Fruit fly (Drosophila melanogaster) whole organism, embryonic: ENCODE results near the gene CG8191.

ENCODE experiments used
- B-H2 ChIP-seq: fragments of 200-800 bp; sonication (Bioruptor generic); optimal IDR thresholded peaks from 2 replicates; lab custom pipeline; 2018; ENCODE audit warnings: missing biosample characterization, mild to moderate bottlenecking, missing genetic modification characterization
- CG1024 ChIP-seq: fragments of 200-800 bp; sonication (Bioruptor generic); IDR thresholded peaks from 2 replicates; pipeline ENCODE4 v1.3.6; 2022; ENCODE audit warnings: missing biosample characterization, missing genetic modification characterization
- CG10274 ChIP-seq: fragments of 200-800 bp; sonication (Bioruptor generic); optimal IDR thresholded peaks from 3 replicates; lab custom pipeline; 2017; ENCODE audit warnings: missing biosample characterization, mild to moderate bottlenecking, missing genetic modification characterization
- CG10959 ChIP-seq: fragments of 200-800 bp; sonication (Bioruptor generic); IDR thresholded peaks from 2 replicates; pipeline ENCODE4 v1.3.6; 2022; ENCODE audit warnings: missing biosample characterization, missing genetic modification characterization
- CG10979 ChIP-seq: fragments of 200-800 bp; sonication (Bioruptor generic); optimal IDR thresholded peaks from 2 replicates; lab custom pipeline; 2018; ENCODE audit warnings: missing biosample characterization, mild to moderate bottlenecking, missing genetic modification characterization, moderate library complexity
- CG11247 ChIP-seq: fragments of 200-800 bp; sonication (Bioruptor generic); IDR thresholded peaks from 2 replicates; pipeline ENCODE4 v1.3.6; 2022; ENCODE audit warnings: missing biosample characterization, missing genetic modification characterization
- CG12236 ChIP-seq: fragments of 200-800 bp; sonication (Bioruptor generic); optimal IDR thresholded peaks from 2 replicates; lab custom pipeline; 2016; ENCODE audit warnings: missing biosample characterization, missing genetic modification characterization
- CG12744 ChIP-seq: fragments of 200-800 bp; sonication (Bioruptor generic); optimal IDR thresholded peaks from 2 replicates; lab custom pipeline; 2016; ENCODE audit warnings: missing biosample characterization, missing genetic modification characterization
- CG14441 ChIP-seq: fragments of 200-800 bp; sonication (Bioruptor generic); IDR thresholded peaks from 2 replicates; pipeline ENCODE4 v1.3.6; 2022; ENCODE audit warnings: missing biosample characterization, missing genetic modification characterization
- CG15479 ChIP-seq: fragments of 200-800 bp; sonication (Bioruptor generic); optimal IDR thresholded peaks from 3 replicates; lab custom pipeline; 2019; ENCODE audit warnings: missing biosample characterization, mild to moderate bottlenecking, missing genetic modification characterization, moderate library complexity
- CG16813 ChIP-seq: fragments of 200-800 bp; sonication (Bioruptor generic); IDR thresholded peaks from 3 replicates; pipeline ENCODE4 v1.3.6; 2022; ENCODE audit warnings: missing biosample characterization, missing genetic modification characterization; ENCODE audit not compliant: partially characterized antibody
- CG17385 ChIP-seq: fragments of 200-800 bp; sonication (Bioruptor generic); optimal IDR thresholded peaks from 3 replicates; lab custom pipeline; 2018; ENCODE audit warnings: missing biosample characterization, mild to moderate bottlenecking, missing genetic modification characterization
- CG17829 ChIP-seq: fragments of 200-800 bp; optimal IDR thresholded peaks from 2 replicates; lab custom pipeline; 2019; ENCODE audit warnings: missing biosample characterization, mild to moderate bottlenecking, missing genetic modification characterization, moderate library complexity
- CG18619 ChIP-seq: fragments of 200-800 bp; sonication (Bioruptor generic); optimal IDR thresholded peaks from 3 replicates; lab custom pipeline; 2017; ENCODE audit warnings: missing biosample characterization, mild to moderate bottlenecking, missing genetic modification characterization
- CG2678 ChIP-seq: fragments of 200-800 bp; sonication (Bioruptor generic); optimal IDR thresholded peaks from 3 replicates; lab custom pipeline; 2019; ENCODE audit warnings: missing biosample characterization, mild to moderate bottlenecking, missing genetic modification characterization, moderate library complexity
- CG33213 ChIP-seq: fragments of 200-800 bp; sonication (Bioruptor generic); optimal IDR thresholded peaks from 3 replicates; lab custom pipeline; 2016; ENCODE audit warnings: missing biosample characterization, missing genetic modification characterization
- CG34376 ChIP-seq: fragments of 200-800 bp; sonication (Bioruptor generic); optimal IDR thresholded peaks from 2 replicates; lab custom pipeline; 2018; ENCODE audit warnings: missing biosample characterization, mild to moderate bottlenecking, missing genetic modification characterization
- CG34422 ChIP-seq: fragments of 200-800 bp; sonication (Bioruptor generic); IDR thresholded peaks from 3 replicates; pipeline ENCODE4 v1.3.6; 2022; ENCODE audit warnings: missing biosample characterization, missing genetic modification characterization
- CG3847 ChIP-seq: fragments of 200-800 bp; sonication (Bioruptor generic); IDR thresholded peaks from 2 replicates; pipeline ENCODE4 v1.3.6; 2022; ENCODE audit warnings: missing biosample characterization, missing genetic modification characterization
- CG4820 ChIP-seq: fragments of 200-800 bp; sonication (Bioruptor generic); optimal IDR thresholded peaks from 3 replicates; lab custom pipeline; 2016; ENCODE audit warnings: missing biosample characterization, missing genetic modification characterization
- CG8478 ChIP-seq: fragments of >200 bp; optimal IDR thresholded peaks from 2 replicates; lab custom pipeline; 2018
- CG9437 ChIP-seq: fragments of 200-800 bp; sonication (Bioruptor generic); optimal IDR thresholded peaks from 2 replicates; lab custom pipeline; 2018; ENCODE audit warnings: missing biosample characterization, mild to moderate bottlenecking, missing genetic modification characterization
- CG9876 ChIP-seq: fragments of 200-800 bp; sonication (Bioruptor generic); optimal IDR thresholded peaks from 2 replicates; lab custom pipeline; 2016; ENCODE audit warnings: missing biosample characterization, missing genetic modification characterization
- Camta ChIP-seq: fragments of 200-800 bp; sonication (Bioruptor generic); optimal IDR thresholded peaks from 2 replicates; lab custom pipeline; 2016; ENCODE audit warnings: missing biosample characterization, missing genetic modification characterization
- CrebB ChIP-seq: fragments of 200-800 bp; sonication (Bioruptor generic); optimal IDR thresholded peaks from 3 replicates; lab custom pipeline; 2018; ENCODE audit warnings: missing biosample characterization, mild to moderate bottlenecking, missing genetic modification characterization
- D ChIP-seq, 2 experiments: fragments of 200-800 bp in 1 of 2; fragments of >200 bp in 1 of 2; sonication (Bioruptor generic) in 1 of 2; optimal IDR thresholded peaks; 2 replicates in 1 of 2; 3 replicates in 1 of 2; lab custom pipeline; 2017; ENCODE audit warnings: mild to moderate bottlenecking in 1 of 2, missing biosample characterization in 1 of 2, missing genetic modification characterization in 1 of 2, missing genetic modification reagents in 1 of 2
- Deaf1 ChIP-seq: fragments of 200-800 bp; optimal IDR thresholded peaks from 3 replicates; lab custom pipeline; 2019; ENCODE audit warnings: missing biosample characterization, mild to moderate bottlenecking, missing genetic modification characterization, moderate library complexity
- Dek ChIP-seq: fragments of 200-800 bp; sonication (Bioruptor generic); optimal IDR thresholded peaks from 3 replicates; lab custom pipeline; 2019; ENCODE audit warnings: missing biosample characterization, mild to moderate bottlenecking, missing genetic modification characterization, moderate library complexity
- Fer2 ChIP-seq: fragments of 200-800 bp; sonication (Bioruptor generic); optimal IDR thresholded peaks from 2 replicates; lab custom pipeline; 2018; ENCODE audit warnings: missing biosample characterization, mild to moderate bottlenecking, missing genetic modification characterization, moderate library complexity
- Mad ChIP-seq: fragments of 200-800 bp; sonication (Bioruptor generic); optimal IDR thresholded peaks from 2 replicates; lab custom pipeline; 2016; ENCODE audit warnings: missing biosample characterization, missing genetic modification characterization
- Meics ChIP-seq: fragments of 200-800 bp; sonication (Bioruptor generic); optimal IDR thresholded peaks from 2 replicates; lab custom pipeline; 2017; ENCODE audit warnings: missing biosample characterization, mild to moderate bottlenecking, missing genetic modification characterization
- NfI ChIP-seq: fragments of 200-800 bp; sonication (Bioruptor generic); optimal IDR thresholded peaks from 3 replicates; lab custom pipeline; 2018; ENCODE audit warnings: missing biosample characterization, mild to moderate bottlenecking, missing genetic modification characterization, moderate library complexity
- Oli ChIP-seq: fragments of 200-800 bp; sonication (Bioruptor generic); optimal IDR thresholded peaks from 2 replicates; lab custom pipeline; 2018; ENCODE audit warnings: missing biosample characterization, mild to moderate bottlenecking, missing genetic modification characterization, moderate library complexity
- Poxn ChIP-seq: fragments of 200-800 bp; sonication (Bioruptor generic); IDR thresholded peaks from 2 replicates; pipeline ENCODE4 v1.3.6; 2022; ENCODE audit warnings: missing biosample characterization, missing genetic modification characterization
- Sry-β ChIP-seq: fragments of 200-800 bp; sonication (Bioruptor generic); optimal IDR thresholded peaks from 2 replicates; lab custom pipeline; 2018; ENCODE audit warnings: missing biosample characterization, mild to moderate bottlenecking, missing genetic modification characterization, moderate library complexity
- Trl ChIP-seq, 3 experiments: fragments of >200 bp in 2 of 3; fragments of 200-800 bp in 1 of 3; sonication (Bioruptor generic) in 1 of 3; optimal IDR thresholded peaks; 2 replicates in 1 of 3; 3 replicates in 2 of 3; lab custom pipeline; 2016 to 2017; ENCODE audit warnings: missing biosample characterization in 1 of 3, missing genetic modification characterization in 1 of 3
- Usf ChIP-seq: fragments of 200-800 bp; sonication (Bioruptor generic); optimal IDR thresholded peaks from 2 replicates; lab custom pipeline; 2017; ENCODE audit warnings: missing genotype, missing biosample characterization, missing genetic modification characterization
- Xrp1 ChIP-seq: fragments of 200-800 bp; sonication (Bioruptor generic); IDR thresholded peaks from 2 replicates; pipeline ENCODE4 v1.3.6; 2022; ENCODE audit warnings: missing biosample characterization, missing genetic modification characterization
- al ChIP-seq: fragments of 200-800 bp; sonication (Bioruptor generic); IDR thresholded peaks from 2 replicates; pipeline ENCODE4 v1.3.6; 2022; ENCODE audit warnings: missing biosample characterization, missing genetic modification characterization
- bbx ChIP-seq: fragments of 200-800 bp; sonication (Bioruptor generic); IDR thresholded peaks from 2 replicates; pipeline ENCODE4 v1.3.6; 2022; ENCODE audit warnings: missing biosample characterization, missing genetic modification characterization; ENCODE audit not compliant: partially characterized antibody
- cad ChIP-seq: fragments of >200 bp; optimal IDR thresholded peaks from 2 replicates; lab custom pipeline; 2017; ENCODE audit warnings: missing biosample characterization, missing genetic modification characterization
- disco-r ChIP-seq: fragments of 200-800 bp; sonication (Bioruptor generic); optimal IDR thresholded peaks from 2 replicates; lab custom pipeline; 2016; ENCODE audit warnings: missing biosample characterization, missing genetic modification characterization
- fru ChIP-seq: fragments of >200 bp; optimal IDR thresholded peaks from 2 replicates; lab custom pipeline; 2017
- fu2 ChIP-seq: fragments of 200-800 bp; sonication (Bioruptor generic); optimal IDR thresholded peaks from 2 replicates; lab custom pipeline; 2016; ENCODE audit warnings: missing biosample characterization, missing genetic modification characterization
- h ChIP-seq: fragments of >200 bp; optimal IDR thresholded peaks from 2 replicates; lab custom pipeline; 2017
- jing ChIP-seq: fragments of 200-800 bp; sonication (Bioruptor generic); optimal IDR thresholded peaks from 2 replicates; lab custom pipeline; 2018; ENCODE audit warnings: missing biosample characterization, mild to moderate bottlenecking, missing genetic modification characterization
- kah ChIP-seq: fragments of 200-800 bp; sonication (Bioruptor generic); optimal IDR thresholded peaks from 2 replicates; lab custom pipeline; 2018; ENCODE audit warnings: missing biosample characterization, mild to moderate bottlenecking, missing genetic modification characterization
- pfk ChIP-seq: fragments of 200-800 bp; sonication (Bioruptor generic); optimal IDR thresholded peaks from 2 replicates; lab custom pipeline; 2018; ENCODE audit warnings: missing biosample characterization, mild to moderate bottlenecking, missing genetic modification characterization, moderate library complexity
- psq ChIP-seq: fragments of 200-800 bp; sonication (Bioruptor generic); optimal IDR thresholded peaks from 2 replicates; lab custom pipeline; 2017; ENCODE audit warnings: missing biosample characterization, missing genetic modification characterization
- sc ChIP-seq, 3 experiments: fragments of >200 bp in 2 of 3; fragments of 200-800 bp in 1 of 3; sonication (Bioruptor generic) in 1 of 3; optimal IDR thresholded peaks; 2 replicates in 2 of 3; 3 replicates in 1 of 3; lab custom pipeline; 2017; ENCODE audit warnings: mild to moderate bottlenecking in 1 of 3, missing biosample characterization in 1 of 3, missing genetic modification characterization in 1 of 3, missing genetic modification reagents in 1 of 3
- sd ChIP-seq: fragments of 200-800 bp; sonication (Bioruptor generic); optimal IDR thresholded peaks from 3 replicates; lab custom pipeline; 2018; ENCODE audit warnings: missing biosample characterization, mild to moderate bottlenecking, missing genetic modification characterization, moderate library complexity

CG8191 gene

dm6 chrX:15712409-15712808 lies 19.6 kb upstream of the CG8191 start, which contains the start of gene HUWE1 (continued):
- TF ChIP-seq Usf (no peak), Camta (GFP tag; lab: Kevin White, UChicago) (no peak), NfI (peak; percentile 11), CG15479 (GFP tag; lab: Kevin White, UChicago) (no peak), kah (GFP tag; lab: Kevin White, UChicago) (no peak), Sry-β (GFP tag; lab: Kevin White, UChicago) (no peak), CG12236 (GFP tag; lab: Kevin White, UChicago) (no peak), CG12744 (no peak), CG9876 (GFP tag; lab: Kevin White, UChicago) (no peak), CG2678 (no peak), CG16813 (GFP tag; lab: Robert Waterston, UW) (peak; percentile 83), CG18619 (GFP tag; lab: Kevin White, UChicago) (no peak), Meics (no peak), CG4820 (GFP tag; lab: Kevin White, UChicago) (no peak), CG1024 (GFP tag; lab: Robert Waterston, UW) (no peak), Trl (optimal IDR thresholded peaks at IDR 0.05; lab: Kevin White, UChicago) (no peak), Trl (GFP tag; optimal IDR thresholded peaks at IDR 0.05; lab: Kevin White, UChicago) (no peak), B-H2 (GFP tag; lab: Kevin White, UChicago) (no peak), h (lab: Kevin White, UChicago) (no peak), CG17829 (tag; lab: Kevin White, UChicago) (peak; percentile 45), Poxn (GFP tag; lab: Robert Waterston, UW) (no peak), CG34422 (no peak), psq (GFP tag; lab: Kevin White, UChicago) (no peak), Dek (no peak), Deaf1 (tag; lab: Kevin White, UChicago) (no peak), CG8478 (lab: Kevin White, UChicago) (no peak), Mad (no peak), al (GFP tag; lab: Robert Waterston, UW) (no peak), Oli (tag; lab: Kevin White, UChicago) (no peak), CG17385 (no peak), CG10959 (GFP tag; lab: Robert Waterston, UW) (no peak), pfk (GFP tag; lab: Kevin White, UChicago) (no peak), CG14441 (GFP tag; lab: Robert Waterston, UW) (no peak), CG10274 (GFP tag; lab: Kevin White, UChicago) (no peak), CG3847 (GFP tag; lab: Robert Waterston, UW) (peak; percentile 59), cad (GFP tag; lab: Kevin White, UChicago) (no peak), Xrp1 (GFP tag; lab: Robert Waterston, UW) (no peak), CG11247 (GFP tag; lab: Robert Waterston, UW) (no peak), CG33213 (GFP tag; lab: Kevin White, UChicago) (peak; percentile 48), CG9437 (no peak), CG34376 (no peak), fu2 (GFP tag; lab: Kevin White, UChicago) (no peak), sd (tag; lab: Kevin White, UChicago) (no peak), bbx (GFP tag; lab: Robert Waterston, UW) (peak; percentile 83), CG10979 (tag; lab: Kevin White, UChicago) (no peak), disco-r (GFP tag; lab: Kevin White, UChicago) (no peak), CrebB (tag; lab: Kevin White, UChicago) (no peak), D (optimal IDR thresholded peaks at IDR 0.05; lab: Kevin White, UChicago) (no peak), D (GFP tag; optimal IDR thresholded peaks at IDR 0.05; lab: Kevin White, UChicago) (no peak), fru (lab: Kevin White, UChicago) (no peak), jing (GFP tag; lab: Kevin White, UChicago) (no peak), Fer2 (no peak), sc (optimal IDR thresholded peaks at IDR 0.05; lab: Kevin White, UChicago) (no peak), sc (GFP tag; optimal IDR thresholded peaks at IDR 0.05; lab: Kevin White, UChicago) (no peak)
